Worm (Caenorhabditis elegans): Measurements from ENCODE around the gene mrps-14.

The mrps-14 gene

ce11 chrII:10198486-10198885, 43.8 kb downstream of the mrps-14 start:
- TF ChIP-seq aha-1 (tag): peak; percentile 91
- TF ChIP-seq hif-1 (tag; optimal IDR thresholded peaks at IDR 0.05): no peak
- no peak for TF ChIP-seq unc-39 (tag; optimal IDR thresholded peaks at IDR 0.05)
- no peak for TF ChIP-seq nhr-48 (tag; optimal IDR thresholded peaks at IDR 0.05)
- no peak for TF ChIP-seq nhr-25 (tag; optimal IDR thresholded peaks at IDR 0.05; ENCODE audit: borderline replicate concordance, insufficient read depth)
- no peak for TF ChIP-seq Y48G9A.11 (GFP tag; IDR thresholded peaks at IDR 0.05)

DNA sequence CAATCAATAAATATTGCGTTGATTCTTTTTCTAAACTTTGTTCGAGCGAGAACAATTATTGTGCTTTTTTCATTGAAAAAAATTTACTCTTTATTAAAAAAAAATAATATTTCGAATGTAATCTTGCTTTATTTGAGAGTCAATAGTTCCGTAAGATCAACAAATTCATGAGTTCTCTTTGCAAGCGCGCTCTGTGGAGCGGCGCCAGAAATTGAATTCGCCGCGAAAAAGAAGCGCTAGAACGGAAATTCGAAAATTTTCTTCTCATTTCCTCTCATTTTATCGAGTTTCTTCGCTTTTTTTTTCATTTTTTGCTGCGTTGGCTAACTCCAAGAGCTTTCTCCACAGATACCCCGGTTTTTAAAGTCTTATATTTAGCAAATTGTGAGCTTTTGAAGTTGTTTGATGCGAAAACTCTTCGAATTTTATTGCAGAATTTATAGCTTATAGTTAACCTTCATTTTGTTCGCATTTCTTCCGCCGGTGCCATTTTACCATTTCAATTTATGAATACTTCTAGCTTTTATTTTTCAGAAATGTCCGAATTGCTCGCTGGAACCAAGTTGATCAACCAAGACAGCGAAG, 45.1 kb downstream of the mrps-14 start, which contains the start of gene R05H5.3:
TSS of gene R05H5.3 (plus strand) at position 535 of the 585 bp plus-strand sequence.
- TF ChIP-seq ZK337.2 (GFP tag; IDR thresholded peaks at IDR 0.05): no peak
- TF ChIP-seq nhr-11 (tag; optimal IDR thresholded peaks at IDR 0.05): peak; percentile 80
- TF ChIP-seq dpl-1 (GFP tag; optimal IDR thresholded peaks at IDR 0.05): peak; percentile 83
- TF ChIP-seq lim-7 (GFP tag; IDR thresholded peaks at IDR 0.05): no peak
- TF ChIP-seq T20F7.1 (GFP tag; optimal IDR thresholded peaks at IDR 0.05): peak; percentile 11
- TF ChIP-seq ceh-28 (tag; optimal IDR thresholded peaks at IDR 0.05): no peak
- peak; percentile 57; the same call in 1 of the 2 replicates for TF ChIP-seq Y48G9A.11 (GFP tag; IDR thresholded peaks at IDR 0.05)
- no peak for TF ChIP-seq madf-9 (GFP tag; conservative IDR thresholded peaks at IDR 0.05)
- TF ChIP-seq mxl-2 (GFP tag; conservative IDR thresholded peaks at IDR 0.05): no peak
- no peak for TF ChIP-seq lin-39 (tag; optimal IDR thresholded peaks at IDR 0.05)
- no peak for TF ChIP-seq zfp-2 (tag; optimal IDR thresholded peaks at IDR 0.05)
- peak; percentile 74 for TF ChIP-seq aha-1 (tag)
- TF ChIP-seq fkh-10 (GFP tag; optimal IDR thresholded peaks at IDR 0.05): peak; percentile 71
- no peak for TF ChIP-seq jun-1 (tag; optimal IDR thresholded peaks at IDR 0.05)
- no peak for TF ChIP-seq duxl-1 (tag; optimal IDR thresholded peaks at IDR 0.05; ENCODE audit: poor library complexity)
- TF ChIP-seq lin-13 (GFP tag; optimal IDR thresholded peaks at IDR 0.05): peak; percentile 73
- no peak for TF ChIP-seq tra-1 (GFP tag; IDR thresholded peaks at IDR 0.05)
- peak; percentile 70 for TF ChIP-seq ces-1 (GFP tag; optimal IDR thresholded peaks at IDR 0.05)
- no peak for TF ChIP-seq gei-8 (GFP tag; optimal IDR thresholded peaks at IDR 0.05)
- peak; percentile 63 for TF ChIP-seq nhr-77 (tag; optimal IDR thresholded peaks at IDR 0.05)
- TF ChIP-seq unc-130 (GFP tag; optimal IDR thresholded peaks at IDR 0.05): peak; percentile 94
- TF ChIP-seq nhr-25 (tag; optimal IDR thresholded peaks at IDR 0.05; ENCODE audit: borderline replicate concordance, insufficient read depth): no peak
- TF ChIP-seq egl-43 (GFP tag; IDR thresholded peaks at IDR 0.05): no peak
- no peak for TF ChIP-seq dve-1 (tag; optimal IDR thresholded peaks at IDR 0.05; ENCODE audit: insufficient read depth)
- TF ChIP-seq ceh-44 (GFP tag; IDR thresholded peaks at IDR 0.05): peak; percentile 71; the same call in 1 of the 2 replicates
- peak; percentile 93 for TF ChIP-seq lin-38 (GFP tag; IDR thresholded peaks at IDR 0.05)
- peak in 1 of 2 experiments; percentile 70 for TF ChIP-seq hif-1 (tag; optimal IDR thresholded peaks at IDR 0.05)
- no peak for TF ChIP-seq spr-1 (tag; optimal IDR thresholded peaks at IDR 0.05)
- peak; percentile 77 for TF ChIP-seq nhr-6 (tag; optimal IDR thresholded peaks at IDR 0.05)
- no peak for TF ChIP-seq skn-1 (tag; optimal IDR thresholded peaks at IDR 0.05)
- TF ChIP-seq rbr-2 (tag; optimal IDR thresholded peaks at IDR 0.05): no peak
- TF ChIP-seq nhr-28 (tag; optimal IDR thresholded peaks at IDR 0.05): peak; percentile 71
- TF ChIP-seq ceh-32 (tag; optimal IDR thresholded peaks at IDR 0.05; ENCODE audit: poor library complexity): no peak

- TF ChIP-seq lir-3 (tag; optimal IDR thresholded peaks at IDR 0.05) (no peak), skn-1 (tag; optimal IDR thresholded peaks at IDR 0.05) (no peak), F26F4.8 (GFP tag; conservative IDR thresholded peaks at IDR 0.05) (no peak), jun-1 (tag; optimal IDR thresholded peaks at IDR 0.05) (no peak), D1046.2 (GFP tag; IDR thresholded peaks at IDR 0.05) (no peak), F10B5.3 (tag; optimal IDR thresholded peaks at IDR 0.05) (no peak), dmd-6 (GFP tag; IDR thresholded peaks at IDR 0.05) (no peak), spr-3 (GFP tag; optimal IDR thresholded peaks at IDR 0.05) (no peak), ZK337.2 (GFP tag; IDR thresholded peaks at IDR 0.05) (no peak), mdt-29 (GFP tag; IDR thresholded peaks at IDR 0.05) (no peak), T26A8.4 (GFP tag; IDR thresholded peaks at IDR 0.05) (no peak), fkh-10 (GFP tag; optimal IDR thresholded peaks at IDR 0.05) (no peak)
Measured at ce11 chrII:10194605-10195004, 47.7 kb downstream of the mrps-14 start, which contains the start of gene srb-6. srb-6 (plus strand) TSS chrII:10194905.

Data from whole organism, L4 larva.